Worm (Caenorhabditis elegans) whole organism, L4 larva: ENCODE measurements around the gene str-23.

Source experiments
- aly-2 ChIP-seq: sonication (generic microtip); optimal IDR thresholded peaks from 2 replicates; lab custom pipeline; 2018; ENCODE audit warnings: missing biosample characterization, missing genetic modification characterization
- egl-43 ChIP-seq: fragments of 200-800 bp; sonication (Bioruptor generic); IDR thresholded peaks from 2 replicates; pipeline ENCODE4 v1.3.6; 2022; ENCODE audit warnings: missing genetic modification reagents, missing genetic modification characterization, missing compliant biosample characterization
- gei-8 ChIP-seq: fragments of 200-800 bp; sonication (Bioruptor generic); optimal IDR thresholded peaks from 2 replicates; lab custom pipeline; 2018; ENCODE audit warnings: mild to moderate bottlenecking, missing genetic modification characterization, missing compliant biosample characterization
- hlh-11 ChIP-seq: fragments of 200-800 bp; sonication (Bioruptor generic); optimal IDR thresholded peaks from 2 replicates; lab custom pipeline; 2018; ENCODE audit warnings: mild to moderate bottlenecking, missing genetic modification characterization, missing compliant biosample characterization
- hmg-1.1 ChIP-seq: fragments of 200-800 bp; sonication (Bioruptor generic); IDR thresholded peaks from 2 replicates; pipeline ENCODE4 v1.3.6; 2022; ENCODE audit warnings: missing genetic modification reagents, missing genetic modification characterization, missing compliant biosample characterization
- spr-3 ChIP-seq: fragments of 200-800 bp; sonication (Bioruptor generic); optimal IDR thresholded peaks from 2 replicates; lab custom pipeline; 2018; ENCODE audit warnings: mild to moderate bottlenecking, missing genetic modification characterization, missing compliant biosample characterization
- tra-1 ChIP-seq: fragments of 200-800 bp; sonication (Bioruptor generic); IDR thresholded peaks from 2 replicates; pipeline ENCODE4 v1.3.6; 2022; ENCODE audit warnings: missing genetic modification reagents, missing genetic modification characterization, missing compliant biosample characterization
- unc-130 ChIP-seq: sonication (generic microtip); optimal IDR thresholded peaks from 2 replicates; lab custom pipeline; 2016; ENCODE audit warnings: missing genetic modification reagents, missing genetic modification characterization, missing compliant biosample characterization
- vab-7 ChIP-seq: fragments of 200-800 bp; sonication (Bioruptor generic); IDR thresholded peaks from 2 replicates; pipeline ENCODE4 v1.3.6; 2022; ENCODE audit warnings: missing genetic modification reagents, missing genetic modification characterization, missing compliant biosample characterization

DNA sequence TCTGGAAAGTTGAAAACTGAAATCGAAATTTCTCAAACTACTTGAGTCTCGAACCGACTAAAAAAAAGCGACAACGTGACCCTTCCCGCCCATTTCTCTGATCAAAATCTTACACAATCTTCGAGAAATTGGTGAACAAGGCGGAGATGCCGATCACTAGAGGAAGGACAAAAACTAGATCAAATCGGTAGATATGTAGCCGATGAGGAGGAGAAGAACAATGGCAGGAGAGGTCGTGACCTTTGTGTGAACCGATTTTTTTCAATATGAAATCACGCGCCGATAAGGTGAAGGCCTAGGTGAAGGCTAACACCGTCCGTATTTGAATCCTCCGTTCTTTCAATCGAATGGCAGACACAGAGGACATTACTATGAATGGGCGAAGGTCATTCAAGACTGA lies 16.3 kb downstream of the str-23 start:
- TF ChIP-seq tra-1 (GFP tag; lab: Robert Waterston, UW) (0 out of 2 replicates have a peak, but pooled peaks have one; percentile 7), egl-43 (GFP tag; lab: Robert Waterston, UW) (no peak), aly-2 (no peak), hlh-11 (peak; percentile 10), vab-7 (GFP tag; lab: Robert Waterston, UW) (no peak), gei-8 (no peak), unc-130 (no peak), hmg-1.1 (no peak), spr-3 (GFP tag; lab: Kevin White, UChicago) (no peak)
